Fruit fly (Drosophila melanogaster) whole organism, embryonic: ENCODE measurements around the gene MESR3.

Source experiments
- Abd-B ChIP-seq: fragments of 200-800 bp; sonication (Bioruptor generic); optimal IDR thresholded peaks from 2 replicates; lab custom pipeline; 2018; ENCODE audit warnings: missing biosample characterization, mild to moderate bottlenecking, missing genetic modification characterization, moderate library complexity
- CG1024 ChIP-seq: fragments of 200-800 bp; sonication (Bioruptor generic); IDR thresholded peaks from 2 replicates; pipeline ENCODE4 v1.3.6; 2022; ENCODE audit warnings: missing biosample characterization, missing genetic modification characterization
- CG10366 ChIP-seq: fragments of 200-800 bp; sonication (Bioruptor generic); IDR thresholded peaks from 2 replicates; pipeline ENCODE4 v1.3.6; 2022; ENCODE audit warnings: missing biosample characterization, missing genetic modification characterization
- CG10565 ChIP-seq: fragments of 200-800 bp; sonication (Bioruptor generic); optimal IDR thresholded peaks from 3 replicates; lab custom pipeline; 2016; ENCODE audit warnings: missing biosample characterization, mild to moderate bottlenecking, missing genetic modification characterization
- CG14050 ChIP-seq: fragments of 200-800 bp; sonication (Bioruptor generic); IDR thresholded peaks from 3 replicates; pipeline ENCODE4 v1.3.6; 2022; ENCODE audit warnings: missing biosample characterization, missing genetic modification characterization
- CG1602 ChIP-seq: fragments of 200-800 bp; sonication (Bioruptor generic); optimal IDR thresholded peaks from 3 replicates; lab custom pipeline; 2016; ENCODE audit warnings: missing biosample characterization, missing genetic modification characterization
- CG17186 ChIP-seq: fragments of 200-800 bp; sonication (Bioruptor generic); optimal IDR thresholded peaks from 3 replicates; lab custom pipeline; 2017; ENCODE audit warnings: missing biosample characterization, missing genetic modification reagents, missing genetic modification characterization
- CG17568 ChIP-seq: fragments of 200-800 bp; sonication (Bioruptor generic); optimal IDR thresholded peaks from 2 replicates; lab custom pipeline; 2018; ENCODE audit warnings: missing biosample characterization, mild to moderate bottlenecking, missing genetic modification characterization, moderate library complexity
- CG17802 ChIP-seq: fragments of 200-800 bp; sonication (Bioruptor generic); optimal IDR thresholded peaks from 2 replicates; lab custom pipeline; 2018; ENCODE audit warnings: missing biosample characterization, mild to moderate bottlenecking, missing genetic modification characterization, moderate library complexity
- CG2120 ChIP-seq: fragments of 200-800 bp; sonication (Bioruptor generic); optimal IDR thresholded peaks from 3 replicates; lab custom pipeline; 2016; ENCODE audit warnings: missing biosample characterization, missing genetic modification characterization
- CG2202 ChIP-seq: fragments of 200-800 bp; sonication (Bioruptor generic); optimal IDR thresholded peaks from 2 replicates; lab custom pipeline; 2018; ENCODE audit warnings: missing biosample characterization, mild to moderate bottlenecking, missing genetic modification characterization
- CG32532 ChIP-seq: fragments of 200-800 bp; sonication (Bioruptor generic); IDR thresholded peaks from 2 replicates; pipeline ENCODE4 v1.3.6; 2022; ENCODE audit warnings: missing biosample characterization, missing genetic modification characterization
- CG3838 ChIP-seq: fragments of 200-800 bp; sonication (Bioruptor generic); optimal IDR thresholded peaks from 3 replicates; lab custom pipeline; 2016; ENCODE audit warnings: missing biosample characterization, missing genetic modification characterization
- CG4854 ChIP-seq: fragments of 200-800 bp; sonication (Bioruptor generic); optimal IDR thresholded peaks from 2 replicates; lab custom pipeline; 2016; ENCODE audit warnings: missing biosample characterization, missing genetic modification characterization, inconsistent platforms
- CG7786 ChIP-seq: fragments of 200-800 bp; sonication (Bioruptor generic); optimal IDR thresholded peaks from 2 replicates; lab custom pipeline; 2016; ENCODE audit warnings: missing biosample characterization, missing genetic modification characterization
- CG9817 ChIP-seq: fragments of 200-800 bp; sonication (Bioruptor generic); optimal IDR thresholded peaks from 2 replicates; lab custom pipeline; 2018; ENCODE audit warnings: missing biosample characterization, mild to moderate bottlenecking, missing genetic modification characterization, moderate library complexity
- CG9876 ChIP-seq: fragments of 200-800 bp; sonication (Bioruptor generic); optimal IDR thresholded peaks from 2 replicates; lab custom pipeline; 2016; ENCODE audit warnings: missing biosample characterization, missing genetic modification characterization
- CG9932 ChIP-seq: fragments of 200-800 bp; sonication (Bioruptor generic); IDR thresholded peaks from 2 replicates; pipeline ENCODE4 v1.3.6; 2022; ENCODE audit warnings: missing biosample characterization, missing genetic modification characterization
- CHES-1-like ChIP-seq: fragments of 200-800 bp; sonication (Bioruptor generic); optimal IDR thresholded peaks from 2 replicates; lab custom pipeline; 2016; ENCODE audit warnings: missing biosample characterization, missing genetic modification characterization
- D ChIP-seq, 2 experiments: fragments of 200-800 bp in 1 of 2; fragments of >200 bp in 1 of 2; sonication (Bioruptor generic) in 1 of 2; optimal IDR thresholded peaks; 2 replicates in 1 of 2; 3 replicates in 1 of 2; lab custom pipeline; 2017; ENCODE audit warnings: mild to moderate bottlenecking in 1 of 2, missing biosample characterization in 1 of 2, missing genetic modification characterization in 1 of 2, missing genetic modification reagents in 1 of 2
- Doc3 ChIP-seq: fragments of 200-800 bp; sonication (Bioruptor generic); IDR thresholded peaks from 3 replicates; pipeline ENCODE4 v1.3.6; 2022; ENCODE audit warnings: missing biosample characterization, missing genetic modification characterization; ENCODE audit not compliant: partially characterized antibody
- ERR ChIP-seq: fragments of 200-800 bp; sonication (Bioruptor generic); optimal IDR thresholded peaks from 2 replicates; lab custom pipeline; 2016; ENCODE audit warnings: missing biosample characterization, missing genetic modification characterization
- Ets97D ChIP-seq: fragments of 200-800 bp; sonication (Bioruptor generic); optimal IDR thresholded peaks from 3 replicates; lab custom pipeline; 2016; ENCODE audit warnings: missing biosample characterization, missing genetic modification characterization
- HmgD ChIP-seq: fragments of 200-800 bp; sonication (Bioruptor generic); optimal IDR thresholded peaks from 3 replicates; lab custom pipeline; 2016; ENCODE audit warnings: missing biosample characterization, missing genetic modification characterization
- Kr ChIP-seq: fragments of 200-800 bp; sonication (Bioruptor generic); optimal IDR thresholded peaks from 2 replicates; lab custom pipeline; 2017; ENCODE audit warnings: missing biosample characterization, mild to moderate bottlenecking, missing genetic modification characterization
- Mad ChIP-seq: fragments of 200-800 bp; sonication (Bioruptor generic); optimal IDR thresholded peaks from 2 replicates; lab custom pipeline; 2016; ENCODE audit warnings: missing biosample characterization, missing genetic modification characterization
- Med ChIP-seq: fragments of 200-800 bp; sonication (Bioruptor generic); peaks from one replicate; lab custom pipeline; 2016; ENCODE audit warnings: missing biosample characterization, missing genetic modification characterization, mild to moderate bottlenecking, inconsistent platforms, moderate library complexity
- Oli ChIP-seq: fragments of 200-800 bp; sonication (Bioruptor generic); optimal IDR thresholded peaks from 2 replicates; lab custom pipeline; 2018; ENCODE audit warnings: missing biosample characterization, mild to moderate bottlenecking, missing genetic modification characterization, moderate library complexity
- YL-1 ChIP-seq: fragments of 200-800 bp; sonication (Bioruptor generic); optimal IDR thresholded peaks from 3 replicates; lab custom pipeline; 2017; ENCODE audit warnings: missing biosample characterization, mild to moderate bottlenecking, missing genetic modification characterization
- al ChIP-seq: fragments of 200-800 bp; sonication (Bioruptor generic); IDR thresholded peaks from 2 replicates; pipeline ENCODE4 v1.3.6; 2022; ENCODE audit warnings: missing biosample characterization, missing genetic modification characterization
- ap ChIP-seq: fragments of 200-800 bp; sonication (Bioruptor generic); IDR thresholded peaks from 2 replicates; pipeline ENCODE4 v1.3.6; 2022; ENCODE audit warnings: missing biosample characterization, missing genetic modification characterization
- ase ChIP-seq: fragments of 200-800 bp; sonication (Bioruptor generic); IDR thresholded peaks from 3 replicates; pipeline ENCODE4 v1.3.6; 2022; ENCODE audit warnings: missing biosample characterization, missing genetic modification characterization
- br ChIP-seq: fragments of >200 bp; optimal IDR thresholded peaks from 2 replicates; lab custom pipeline; 2017
- cad ChIP-seq: fragments of >200 bp; optimal IDR thresholded peaks from 2 replicates; lab custom pipeline; 2017; ENCODE audit warnings: missing biosample characterization, missing genetic modification characterization
- chinmo ChIP-seq: fragments of 200-800 bp; sonication (Bioruptor generic); IDR thresholded peaks from 4 replicates; pipeline ENCODE4 v1.3.6; 2022; ENCODE audit warnings: missing biosample characterization, missing genetic modification characterization; ENCODE audit not compliant: partially characterized antibody
- chm ChIP-seq: fragments of 200-800 bp; sonication (Bioruptor generic); IDR thresholded peaks from 2 replicates; pipeline ENCODE4 v1.3.6; 2022; ENCODE audit warnings: missing biosample characterization, missing genetic modification characterization
- chn ChIP-seq: fragments of 200-800 bp; sonication (Bioruptor generic); optimal IDR thresholded peaks from 2 replicates; lab custom pipeline; 2016; ENCODE audit warnings: missing biosample characterization, missing genetic modification characterization
- crol ChIP-seq: fragments of 200-800 bp; sonication (Bioruptor generic); IDR thresholded peaks from 2 replicates; pipeline ENCODE4 v1.3.6; 2022; ENCODE audit warnings: missing biosample characterization, missing genetic modification characterization
- crp ChIP-seq, 2 experiments: fragments of 200-800 bp; sonication (Bioruptor generic); optimal IDR thresholded peaks; 2 replicates in 1 of 2; 3 replicates in 1 of 2; lab custom pipeline; 2017; ENCODE audit warnings: missing biosample characterization in 2 of 2, missing genetic modification characterization in 2 of 2, mild to moderate bottlenecking in 1 of 2, moderate library complexity in 1 of 2
- fu2 ChIP-seq: fragments of 200-800 bp; sonication (Bioruptor generic); optimal IDR thresholded peaks from 2 replicates; lab custom pipeline; 2016; ENCODE audit warnings: missing biosample characterization, missing genetic modification characterization
- gfzf ChIP-seq: fragments of 200-800 bp; sonication (Bioruptor generic); optimal IDR thresholded peaks from 2 replicates; lab custom pipeline; 2016; ENCODE audit warnings: missing biosample characterization, mild to moderate bottlenecking, missing genetic modification characterization, moderate library complexity
- hb ChIP-seq: fragments of 200-800 bp; sonication (Bioruptor generic); IDR thresholded peaks from 3 replicates; pipeline ENCODE4 v1.3.6; 2022; ENCODE audit warnings: missing biosample characterization, missing genetic modification characterization; ENCODE audit not compliant: partially characterized antibody
- onecut ChIP-seq: fragments of 200-800 bp; sonication (Bioruptor generic); IDR thresholded peaks from 2 replicates; pipeline ENCODE4 v1.3.6; 2022; ENCODE audit warnings: missing biosample characterization, missing genetic modification characterization
- prd ChIP-seq, 3 experiments: fragments of >200 bp in 2 of 3; fragments of 200-800 bp in 1 of 3; sonication (Bioruptor generic) in 1 of 3; optimal IDR thresholded peaks in 2 of 3; IDR thresholded peaks in 1 of 3; 2 replicates in 2 of 3; 3 replicates in 1 of 3; pipeline versions ENCODE4 v1.3.6 to Lab custom; 2017 to 2022; ENCODE audit warnings: missing biosample characterization in 1 of 3, missing genetic modification characterization in 1 of 3
- pzg ChIP-seq: fragments of 200-800 bp; sonication (Bioruptor generic); optimal IDR thresholded peaks from 3 replicates; lab custom pipeline; 2018; ENCODE audit warnings: missing biosample characterization, mild to moderate bottlenecking, missing genetic modification characterization, moderate library complexity
- ro ChIP-seq: fragments of 200-800 bp; sonication (Bioruptor generic); IDR thresholded peaks from 2 replicates; pipeline ENCODE4 v1.3.6; 2022; ENCODE audit warnings: missing biosample characterization, missing genetic modification characterization
- sens ChIP-seq: fragments of 200-800 bp; sonication (Bioruptor generic); peaks from one replicate; lab custom pipeline; 2016; ENCODE audit warnings: missing biosample characterization, missing genetic modification characterization
- sim ChIP-seq: fragments of 200-800 bp; sonication (Bioruptor generic); IDR thresholded peaks from 2 replicates; pipeline ENCODE4 v1.3.6; 2022; ENCODE audit warnings: missing biosample characterization, missing genetic modification characterization
- tin ChIP-seq: fragments of 200-800 bp; sonication (Bioruptor generic); optimal IDR thresholded peaks from 3 replicates; lab custom pipeline; 2016; ENCODE audit warnings: missing biosample characterization, missing genetic modification characterization
- ttk ChIP-seq: fragments of 200-800 bp; sonication (Bioruptor generic); IDR thresholded peaks from 2 replicates; pipeline ENCODE4 v2.1.2; 2022; ENCODE audit warnings: missing biosample characterization, missing genetic modification characterization
- twi ChIP-seq: fragments of 200-800 bp; optimal IDR thresholded peaks from 2 replicates; lab custom pipeline; 2019; ENCODE audit warnings: missing biosample characterization, mild to moderate bottlenecking, missing genetic modification characterization, moderate library complexity

Gene MESR3

DNA sequence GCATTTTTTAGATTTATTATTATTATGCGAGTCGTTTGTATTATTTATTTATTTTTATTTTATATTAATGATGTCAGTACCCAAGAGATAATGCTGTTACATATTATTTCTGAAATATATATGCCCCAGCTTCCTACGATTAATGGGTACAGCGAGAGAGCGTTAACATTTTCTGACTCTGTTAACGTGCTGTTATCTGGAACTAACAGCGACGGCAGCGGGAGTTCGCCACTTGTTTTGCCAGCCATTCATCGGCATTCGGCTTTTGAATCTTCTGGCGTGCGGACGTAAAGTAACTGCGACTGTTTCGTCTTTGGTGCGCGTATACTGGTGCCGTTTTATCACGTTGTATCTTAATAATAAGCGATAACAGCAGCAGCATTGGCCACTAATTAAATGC is at the start of gene MESR3 (continued):
- TF ChIP-seq CG9876 = no peak
- peak; percentile 53 for TF ChIP-seq CG9932
- no peak for TF ChIP-seq CG7786 (GFP tag; lab: Kevin White, UChicago)
- 0 out of 2 replicates have a peak, but pooled peaks have one; percentile 22 for TF ChIP-seq ap (GFP tag; lab: Robert Waterston, UW)
- peak; percentile 80; the same call in 2 of the 4 replicates for TF ChIP-seq chinmo (GFP tag; lab: Robert Waterston, UW)
- peak; percentile 89 for TF ChIP-seq CG32532 (GFP tag; lab: Robert Waterston, UW)
- TF ChIP-seq Abd-B = no peak
- TF ChIP-seq CG2120 = peak; percentile 40
- TF ChIP-seq CG9817 (tag; lab: Kevin White, UChicago) = peak; percentile 36
- no peak for TF ChIP-seq CHES-1-like (GFP tag; lab: Kevin White, UChicago)
- no peak for TF ChIP-seq cad (GFP tag; lab: Kevin White, UChicago)
- TF ChIP-seq ase = peak; percentile 66; the same call in 1 of the 3 replicates
- TF ChIP-seq fu2 (GFP tag; lab: Kevin White, UChicago) = no peak
- no peak for TF ChIP-seq crp (GFP tag; optimal IDR thresholded peaks at IDR 0.05; lab: Kevin White, UChicago)
- TF ChIP-seq CG1024 (GFP tag; lab: Robert Waterston, UW) = peak; percentile 31; the same call in 1 of the 2 replicates
- no peak for TF ChIP-seq CG17186
- TF ChIP-seq CG4854 (GFP tag; lab: Kevin White, UChicago) = no peak
- peak; percentile 19 for TF ChIP-seq YL-1 (GFP tag; lab: Kevin White, UChicago)
- TF ChIP-seq twi = no peak
- no peak for TF ChIP-seq CG10565 (GFP tag; lab: Kevin White, UChicago)
- no peak for TF ChIP-seq hb (GFP tag; lab: Robert Waterston, UW)
- TF ChIP-seq crol (GFP tag; lab: Robert Waterston, UW) = no peak
- no peak for TF ChIP-seq br (lab: Kevin White, UChicago)
- no peak for TF ChIP-seq Doc3 (GFP tag; lab: Robert Waterston, UW)
- TF ChIP-seq tin = peak; percentile 61
- TF ChIP-seq al = peak; percentile 54; the same call in 1 of the 2 replicates
- no peak for TF ChIP-seq prd (optimal IDR thresholded peaks at IDR 0.05; lab: Kevin White, UChicago)
- TF ChIP-seq prd (GFP tag; IDR thresholded peaks at IDR 0.05; lab: Robert Waterston, UW) = peak; percentile 67
- no peak for TF ChIP-seq pzg (GFP tag; lab: Kevin White, UChicago)
- peak; percentile 27 for TF ChIP-seq chn
- no peak for TF ChIP-seq Kr (GFP tag; lab: Kevin White, UChicago)
- peak; percentile 70 for TF ChIP-seq chm
- TF ChIP-seq Med (GFP tag; lab: Kevin White, UChicago) = peak; percentile 93
- peak; percentile 76 for TF ChIP-seq onecut (GFP tag; lab: Robert Waterston, UW)
- peak; percentile 60; the same call in 1 of the 2 replicates for TF ChIP-seq ttk (GFP tag; lab: Robert Waterston, UW)
- TF ChIP-seq ro = no peak
- TF ChIP-seq Oli (tag; lab: Kevin White, UChicago) = peak; percentile 37
- TF ChIP-seq D (optimal IDR thresholded peaks at IDR 0.05; lab: Kevin White, UChicago) = no peak
- peak; percentile 39 for TF ChIP-seq D (GFP tag; optimal IDR thresholded peaks at IDR 0.05; lab: Kevin White, UChicago)
- peak; percentile 72 for TF ChIP-seq CG10366 (GFP tag; lab: Robert Waterston, UW)
- no peak for TF ChIP-seq Ets97D (GFP tag; lab: Kevin White, UChicago)
- TF ChIP-seq CG1602 (GFP tag; lab: Kevin White, UChicago) = peak; percentile 58
- no peak for TF ChIP-seq HmgD (GFP tag; lab: Kevin White, UChicago)
- TF ChIP-seq ERR = no peak
- peak; percentile 36 for TF ChIP-seq CG17568 (GFP tag; lab: Kevin White, UChicago)
- no peak for TF ChIP-seq sim (GFP tag; lab: Robert Waterston, UW)
- TF ChIP-seq CG2202 (tag; lab: Kevin White, UChicago) = no peak
- TF ChIP-seq gfzf (GFP tag; lab: Kevin White, UChicago) = no peak
- TF ChIP-seq sens (GFP tag; lab: Kevin White, UChicago) = peak; percentile 83
- TF ChIP-seq CG17802 = no peak
- no peak for TF ChIP-seq CG3838 (GFP tag; lab: Kevin White, UChicago)
- peak; percentile 30; the same call in 2 of the 3 replicates for TF ChIP-seq CG14050 (GFP tag; lab: Robert Waterston, UW)
- no peak for TF ChIP-seq Mad (GFP tag; lab: Kevin White, UChicago)
